Worm (Caenorhabditis elegans) whole organism, early embryonic: ENCODE results near the gene T03G6.3.

Source experiments
- B0310.2 ChIP-seq: sonication (generic microtip); optimal IDR thresholded peaks from 2 replicates; lab custom pipeline; 2016; ENCODE audit warnings: mild to moderate bottlenecking, missing genetic modification characterization, missing compliant biosample characterization
- aly-1 ChIP-seq: sonication (generic microtip); optimal IDR thresholded peaks from 2 replicates; lab custom pipeline; 2016; ENCODE audit warnings: missing genetic modification characterization, missing compliant biosample characterization
- ama-1 ChIP-seq: fragments of 150-350 bp; optimal IDR thresholded peaks from 2 replicates; lab custom pipeline; 2014
- hmbx-1 ChIP-seq: sonication (generic microtip); optimal IDR thresholded peaks from 2 replicates; lab custom pipeline; 2016; ENCODE audit warnings: mild to moderate bottlenecking, missing genetic modification characterization, missing compliant biosample characterization
- hmg-4 ChIP-seq: fragments of 200-800 bp; sonication (Bioruptor generic); optimal IDR thresholded peaks from 2 replicates; lab custom pipeline; 2018; ENCODE audit warnings: mild to moderate bottlenecking, missing genetic modification characterization, missing compliant biosample characterization
- sea-1 ChIP-seq: fragments of 200-800 bp; sonication (Bioruptor generic); conservative IDR thresholded peaks from 2 replicates; pipeline ENCODE4 v1.3.6; 2022; ENCODE audit warnings: missing genetic modification characterization, missing compliant biosample characterization
- tbx-11 ChIP-seq: fragments of 200-800 bp; sonication (Bioruptor generic); IDR thresholded peaks from 2 replicates; pipeline ENCODE4 v1.3.6; 2022; ENCODE audit warnings: missing genetic modification characterization, missing compliant biosample characterization
- tbx-37 ChIP-seq: fragments of 200-800 bp; sonication (Bioruptor generic); conservative IDR thresholded peaks from 2 replicates; pipeline ENCODE4 v1.3.6; 2022; ENCODE audit warnings: missing genetic modification reagents, missing genetic modification characterization, missing compliant biosample characterization
- tra-4 ChIP-seq: sonication (generic microtip); optimal IDR thresholded peaks from 2 replicates; lab custom pipeline; 2017; ENCODE audit warnings: missing genetic modification characterization, missing compliant biosample characterization

ce11 chrX:2626153-2626552 is 10.6 kb upstream of the T03G6.3 start:
- TF ChIP-seq ama-1 (lab: Kevin White, UChicago) (no peak), hmbx-1 (tag; lab: Kevin White, UChicago) (no peak), tra-4 (no peak), sea-1 (GFP tag; lab: Robert Waterston, UW) (no peak), tbx-37 (GFP tag; lab: Robert Waterston, UW) (no peak), B0310.2 (tag; lab: Kevin White, UChicago) (no peak), aly-1 (tag; lab: Kevin White, UChicago) (no peak), hmg-4 (no peak), tbx-11 (GFP tag; lab: Robert Waterston, UW) (no peak)
